Worm (Caenorhabditis elegans): ENCODE results near the gene Y43F8C.16.

ce11 chrV:19697348-19698172 is 17.8 kb downstream of the Y43F8C.16 start, which contains the start of the genes Y43F8C.13 and ani-3:
- TF ChIP-seq unc-62 (GFP tag; optimal IDR thresholded peaks at IDR 0.05) (no peak), tbx-2 (tag; optimal IDR thresholded peaks at IDR 0.05) (no peak), ceh-9 (tag; optimal IDR thresholded peaks at IDR 0.05) (no peak)
